Worm (Caenorhabditis elegans) whole organism, midembryonic: ENCODE measurements around the gene srh-245.

ENCODE experiments used
- T22C8.4 ChIP-seq: fragments of 200-800 bp; sonication (Bioruptor generic); IDR thresholded peaks from 2 replicates; pipeline ENCODE4 v1.3.6; 2022; ENCODE audit warnings: missing genetic modification characterization, missing compliant biosample characterization
- cog-1 ChIP-seq: sonication (generic microtip); optimal IDR thresholded peaks from 2 replicates; lab custom pipeline; 2016; ENCODE audit warnings: missing genetic modification characterization, missing compliant biosample characterization
- flt-1 ChIP-seq: fragments of 200-800 bp; sonication (Bioruptor generic); IDR thresholded peaks from 2 replicates; pipeline ENCODE4 v1.3.6; 2022; ENCODE audit warnings: missing genetic modification characterization, missing compliant biosample characterization
- tab-1 ChIP-seq: fragments of 200-800 bp; sonication (Bioruptor generic); IDR thresholded peaks from 2 replicates; pipeline ENCODE4 v1.3.6; 2022; ENCODE audit warnings: missing genetic modification characterization, missing compliant biosample characterization
- ztf-23 ChIP-seq: fragments of 200-800 bp; sonication (Bioruptor generic); IDR thresholded peaks from 2 replicates; pipeline ENCODE4 v1.3.6; 2022; ENCODE audit warnings: missing genetic modification reagents, missing genetic modification characterization, missing compliant biosample characterization
- ztf-29 ChIP-seq: fragments of 200-800 bp; sonication (Bioruptor generic); IDR thresholded peaks from 2 replicates; pipeline ENCODE4 v1.3.6; 2022; ENCODE audit warnings: missing genetic modification reagents, missing genetic modification characterization, missing compliant biosample characterization

DNA sequence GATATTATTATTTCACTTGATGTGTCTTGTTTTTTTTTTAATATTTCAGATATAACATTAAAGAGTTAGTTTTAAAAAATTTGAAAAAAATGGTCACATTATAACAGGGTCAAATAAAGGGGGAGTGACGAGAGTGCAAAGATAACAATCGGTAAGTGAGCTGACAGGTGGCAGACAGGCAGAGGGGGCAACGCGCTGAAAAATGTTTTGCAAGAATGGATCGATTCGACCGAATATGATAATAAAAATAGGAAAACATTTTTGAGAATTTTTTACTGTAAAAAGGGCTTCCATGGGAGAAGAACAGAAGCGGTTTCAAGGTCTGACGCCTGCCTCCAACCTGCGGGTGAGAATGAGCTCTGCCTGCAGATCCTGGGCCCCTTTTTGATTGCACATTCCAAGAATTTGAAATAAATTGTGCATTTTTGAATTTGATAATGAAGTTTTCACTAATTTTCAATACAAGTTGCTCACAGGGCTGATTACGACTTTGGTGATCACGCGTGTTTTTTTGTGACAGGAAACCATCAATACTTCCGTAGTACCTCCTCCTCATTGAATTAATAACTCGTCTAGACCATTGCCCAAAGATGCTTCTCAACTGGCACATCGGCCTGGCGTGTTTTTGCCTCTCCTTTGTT is 43.9 kb upstream of the srh-245 start, which contains the start of the genes ugt-29 and srx-5:
- TF ChIP-seq flt-1 (GFP tag; lab: Robert Waterston, UW) = no peak
- no peak for TF ChIP-seq tab-1 (GFP tag; lab: Robert Waterston, UW)
- no peak for TF ChIP-seq ztf-29
- TF ChIP-seq T22C8.4 (GFP tag; lab: Robert Waterston, UW) = no peak
- no peak for TF ChIP-seq ztf-23 (GFP tag; lab: Robert Waterston, UW)
- TF ChIP-seq cog-1 (tag; lab: Kevin White, UChicago) = no peak
